Worm (Caenorhabditis elegans): ENCODE measurements around the gene dhs-20.

DNA sequence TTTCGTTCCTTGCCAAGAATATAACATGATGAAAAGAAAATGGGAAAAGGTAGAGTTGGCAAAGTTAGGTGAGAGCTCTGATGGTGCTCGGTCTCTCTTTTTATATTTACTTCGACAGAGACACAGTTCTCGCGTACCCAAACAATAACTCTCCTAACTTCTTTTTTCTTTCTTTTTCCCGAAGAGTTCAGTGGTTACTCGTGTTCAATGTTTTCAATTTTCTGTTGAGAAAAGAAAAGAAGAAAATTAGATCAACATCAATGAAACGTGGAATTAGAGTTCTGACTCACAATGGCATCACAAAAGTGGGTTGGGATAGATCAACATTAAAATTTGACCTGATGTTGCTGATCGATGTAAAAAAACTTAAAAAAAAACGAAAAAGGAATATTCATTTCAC is 2.1 kb upstream of the dhs-20 start, which contains the start of gene idpp-16:
- no peak for TF ChIP-seq unc-62 (GFP tag; optimal IDR thresholded peaks at IDR 0.05)
- TF ChIP-seq nhr-25 (tag; optimal IDR thresholded peaks at IDR 0.05), result no peak
- TF ChIP-seq elt-1 (tag; optimal IDR thresholded peaks at IDR 0.05), result no peak
- TF ChIP-seq mdl-1 (tag; optimal IDR thresholded peaks at IDR 0.05), result no peak
- no peak for TF ChIP-seq F13H6.1 (tag; optimal IDR thresholded peaks at IDR 0.05)
- TF ChIP-seq ztf-11 (tag; optimal IDR thresholded peaks at IDR 0.05), result no peak
- no peak for TF ChIP-seq ceh-82 (tag; optimal IDR thresholded peaks at IDR 0.05)
- TF ChIP-seq unc-39 (tag; optimal IDR thresholded peaks at IDR 0.05), result no peak
- TF ChIP-seq nhr-12 (tag; optimal IDR thresholded peaks at IDR 0.05), result no peak

Measured in whole organism, L2 larva.